Fruit fly (Drosophila melanogaster) whole organism, pupa: ENCODE measurements around the gene CG32365.

Experiments used
- CG10348 ChIP-seq: fragments of 200-800 bp; sonication (Bioruptor generic); IDR thresholded peaks from 2 replicates; pipeline ENCODE4 v1.3.6; 2022; ENCODE audit warnings: missing biosample characterization, missing genetic modification characterization
- CG12605 ChIP-seq: fragments of 200-800 bp; sonication (Bioruptor generic); IDR thresholded peaks from 2 replicates; pipeline ENCODE4 v1.3.6; 2022; ENCODE audit warnings: missing biosample characterization, missing genetic modification characterization
- CG13204 ChIP-seq: fragments of 200-800 bp; sonication (Bioruptor generic); optimal IDR thresholded peaks from 2 replicates; lab custom pipeline; 2018; ENCODE audit warnings: missing biosample characterization, mild to moderate bottlenecking, missing genetic modification characterization, moderate library complexity
- CG14655 ChIP-seq: fragments of 200-800 bp; sonication (Bioruptor generic); optimal IDR thresholded peaks from 3 replicates; lab custom pipeline; 2017; ENCODE audit warnings: mild to moderate bottlenecking, missing biosample characterization, missing genetic modification reagents, missing genetic modification characterization
- CG15710 ChIP-seq: fragments of 200-800 bp; sonication (Bioruptor generic); optimal IDR thresholded peaks from 2 replicates; lab custom pipeline; 2018; ENCODE audit warnings: missing biosample characterization, mild to moderate bottlenecking, missing genetic modification characterization, moderate library complexity
- CG17806 ChIP-seq: fragments of 200-800 bp; sonication (Bioruptor generic); optimal IDR thresholded peaks from 2 replicates; lab custom pipeline; 2018; ENCODE audit warnings: missing biosample characterization, mild to moderate bottlenecking, missing genetic modification characterization, moderate library complexity
- CG32121 ChIP-seq: fragments of 200-800 bp; sonication (Bioruptor generic); IDR thresholded peaks from 2 replicates; pipeline ENCODE4 v1.3.6; 2022; ENCODE audit warnings: missing biosample characterization, missing genetic modification characterization
- CG34367 ChIP-seq: fragments of 200-800 bp; sonication (Bioruptor generic); optimal IDR thresholded peaks from 2 replicates; lab custom pipeline; 2018; ENCODE audit warnings: missing biosample characterization, mild to moderate bottlenecking, missing genetic modification characterization
- CG4496 ChIP-seq: fragments of 200-800 bp; sonication (Bioruptor generic); IDR thresholded peaks from 3 replicates; pipeline ENCODE4 v1.3.6; 2022; ENCODE audit warnings: missing biosample characterization, missing genetic modification characterization
- CG8159 ChIP-seq: fragments of 200-800 bp; sonication (Bioruptor generic); optimal IDR thresholded peaks from 3 replicates; lab custom pipeline; 2018; ENCODE audit warnings: missing biosample characterization, mild to moderate bottlenecking, missing genetic modification characterization, moderate library complexity
- CG8301 ChIP-seq: fragments of 200-800 bp; sonication (Bioruptor generic); optimal IDR thresholded peaks from 2 replicates; lab custom pipeline; 2018; ENCODE audit warnings: missing biosample characterization, mild to moderate bottlenecking, missing genetic modification characterization
- CG9948 ChIP-seq: fragments of 200-800 bp; sonication (Bioruptor generic); optimal IDR thresholded peaks from 2 replicates; lab custom pipeline; 2018; ENCODE audit warnings: missing biosample characterization, mild to moderate bottlenecking, missing genetic modification characterization, moderate library complexity
- D1 ChIP-seq: fragments of 200-800 bp; sonication (Bioruptor generic); optimal IDR thresholded peaks from 2 replicates; lab custom pipeline; 2018; ENCODE audit warnings: missing biosample characterization, mild to moderate bottlenecking, missing genetic modification characterization, moderate library complexity
- EcR ChIP-seq: fragments of 200-800 bp; sonication (Bioruptor generic); optimal IDR thresholded peaks from 3 replicates; lab custom pipeline; 2019; ENCODE audit warnings: missing biosample characterization, missing genetic modification characterization, mild to moderate bottlenecking, moderate library complexity, missing genetic modification reagents
- Ets98B ChIP-seq: fragments of 200-800 bp; sonication (Bioruptor generic); IDR thresholded peaks from 2 replicates; pipeline ENCODE4 v1.3.6; 2022; ENCODE audit warnings: missing biosample characterization, missing genetic modification characterization
- Pif1A ChIP-seq: fragments of 200-800 bp; sonication (Bioruptor generic); optimal IDR thresholded peaks from 3 replicates; lab custom pipeline; 2016; ENCODE audit warnings: missing biosample characterization, missing genetic modification characterization
- Pif1B ChIP-seq: fragments of 200-800 bp; sonication (Bioruptor generic); optimal IDR thresholded peaks from 3 replicates; lab custom pipeline; 2016; ENCODE audit warnings: missing biosample characterization, missing genetic modification characterization
- Snoo ChIP-seq: fragments of 200-800 bp; sonication (Bioruptor generic); optimal IDR thresholded peaks from 3 replicates; lab custom pipeline; 2017; ENCODE audit warnings: missing biosample characterization, mild to moderate bottlenecking, missing genetic modification characterization, inconsistent platforms
- fd96Ca ChIP-seq: fragments of 200-800 bp; sonication (Bioruptor generic); IDR thresholded peaks from 3 replicates; pipeline ENCODE4 v1.3.6; 2022; ENCODE audit warnings: missing biosample characterization, missing genetic modification characterization
- gl ChIP-seq: fragments of 200-800 bp; sonication (Bioruptor generic); optimal IDR thresholded peaks from 2 replicates; lab custom pipeline; 2018; ENCODE audit warnings: missing biosample characterization, mild to moderate bottlenecking, missing genetic modification characterization
- rn ChIP-seq: fragments of 200-800 bp; sonication (Bioruptor generic); IDR thresholded peaks from 2 replicates; pipeline ENCODE4 v1.3.6; 2022; ENCODE audit warnings: missing biosample characterization, missing genetic modification characterization

The CG32365 gene

DNA sequence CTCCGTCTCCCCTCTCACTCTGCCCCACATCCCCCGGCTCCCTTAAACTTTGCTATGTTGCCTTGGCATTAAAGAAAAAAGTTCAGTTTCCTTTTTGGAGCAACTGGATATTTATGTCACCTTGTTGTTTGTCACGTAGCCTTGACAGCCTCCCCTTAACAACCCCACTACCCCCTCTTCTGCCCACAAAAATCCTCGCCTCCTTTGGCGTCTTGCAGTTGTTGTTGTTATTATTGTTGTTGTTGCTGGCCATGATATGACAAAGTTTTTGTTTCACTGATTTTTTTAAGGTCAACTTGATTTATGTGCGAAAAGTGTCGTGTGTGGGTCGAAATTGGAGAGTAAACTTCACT lies 1.5 kb downstream of the CG32365 start:
- TF ChIP-seq fd96Ca (GFP tag; lab: Robert Waterston, UW): no peak
- no peak for TF ChIP-seq rn (GFP tag; lab: Robert Waterston, UW)
- no peak for TF ChIP-seq CG9948 (tag; lab: Kevin White, UChicago)
- no peak for TF ChIP-seq Pif1A
- no peak for TF ChIP-seq Pif1B (GFP tag; lab: Kevin White, UChicago)
- TF ChIP-seq Ets98B (GFP tag; lab: Robert Waterston, UW): no peak
- no peak for TF ChIP-seq CG8159 (tag; lab: Kevin White, UChicago)
- no peak for TF ChIP-seq CG32121 (GFP tag; lab: Robert Waterston, UW)
- no peak for TF ChIP-seq gl (tag; lab: Kevin White, UChicago)
- TF ChIP-seq EcR: no peak
- TF ChIP-seq CG14655: no peak
- no peak for TF ChIP-seq CG34367 (tag; lab: Kevin White, UChicago)
- TF ChIP-seq D1 (tag; lab: Kevin White, UChicago): no peak
- TF ChIP-seq CG17806: no peak
- no peak for TF ChIP-seq CG15710 (tag; lab: Kevin White, UChicago)

DNA sequence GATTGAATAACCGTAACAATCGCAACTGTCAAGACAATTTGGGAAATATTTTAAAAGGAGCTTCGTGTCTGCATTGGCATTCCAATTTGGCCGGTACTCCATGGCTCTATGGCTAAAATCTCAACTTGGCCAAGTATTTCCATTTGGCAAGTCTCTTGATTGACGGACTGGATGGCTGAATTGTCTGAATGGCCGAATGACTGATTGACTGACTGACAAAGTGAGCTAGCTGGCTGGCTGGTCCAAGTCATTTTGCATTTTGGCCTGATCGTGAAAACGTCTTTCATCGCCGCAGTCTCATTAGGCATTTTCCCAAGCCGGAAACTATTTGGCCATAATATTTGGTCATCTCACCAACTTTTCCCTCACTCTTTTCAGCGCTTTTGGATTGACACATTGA lies 5.7 kb downstream of the CG32365 start:
- no peak for TF ChIP-seq CG8301 (tag; lab: Kevin White, UChicago)
- TF ChIP-seq Snoo: no peak
- no peak for TF ChIP-seq CG14655
- no peak for TF ChIP-seq fd96Ca (GFP tag; lab: Robert Waterston, UW)

dm6 chr3L:7875606-7876366 lies 6.9 kb downstream of the CG32365 start:
- peak; percentile 10 for TF ChIP-seq CG13204 (GFP tag; lab: Kevin White, UChicago)
- peak; percentile 32 for TF ChIP-seq CG17806
- peak; percentile 54 for TF ChIP-seq CG14655
- peak; percentile 44 for TF ChIP-seq Pif1A
- no peak for TF ChIP-seq fd96Ca (GFP tag; lab: Robert Waterston, UW)
- peak; percentile 9; the same call in 1 of the 2 replicates for TF ChIP-seq CG12605 (GFP tag; lab: Robert Waterston, UW)
- no peak for TF ChIP-seq rn (GFP tag; lab: Robert Waterston, UW)
- TF ChIP-seq CG9948 (tag; lab: Kevin White, UChicago): peak; percentile 53
- peak; percentile 74 for TF ChIP-seq CG8159 (tag; lab: Kevin White, UChicago)
- peak; percentile 56 for TF ChIP-seq Snoo
- peak; percentile 15 for TF ChIP-seq Pif1B (GFP tag; lab: Kevin White, UChicago)
- no peak for TF ChIP-seq D1 (tag; lab: Kevin White, UChicago)
- TF ChIP-seq EcR: no peak
- 0 out of 2 replicates have a peak, but pooled peaks have one; percentile 21 for TF ChIP-seq CG32121 (GFP tag; lab: Robert Waterston, UW)
- TF ChIP-seq gl (tag; lab: Kevin White, UChicago): no peak
- no peak; the same call in 1 of the 2 replicates for TF ChIP-seq Ets98B (GFP tag; lab: Robert Waterston, UW)
- no peak for TF ChIP-seq CG4496 (GFP tag; lab: Robert Waterston, UW)
- TF ChIP-seq CG15710 (tag; lab: Kevin White, UChicago): peak; percentile 65
- peak; percentile 40 for TF ChIP-seq CG8301 (tag; lab: Kevin White, UChicago)
- TF ChIP-seq CG34367 (tag; lab: Kevin White, UChicago): peak; percentile 18
- TF ChIP-seq CG10348 (GFP tag; lab: Robert Waterston, UW): no peak

dm6 chr3L:7876367-7876703 lies 7.5 kb downstream of the CG32365 start:
- TF ChIP-seq CG34367 (tag; lab: Kevin White, UChicago): no peak
- no peak for TF ChIP-seq gl (tag; lab: Kevin White, UChicago)
- no peak for TF ChIP-seq CG8301 (tag; lab: Kevin White, UChicago)
- TF ChIP-seq D1 (tag; lab: Kevin White, UChicago): no peak
- no peak for TF ChIP-seq CG9948 (tag; lab: Kevin White, UChicago)
- TF ChIP-seq CG4496 (GFP tag; lab: Robert Waterston, UW): no peak
- TF ChIP-seq EcR: no peak
- TF ChIP-seq CG15710 (tag; lab: Kevin White, UChicago): no peak

DNA sequence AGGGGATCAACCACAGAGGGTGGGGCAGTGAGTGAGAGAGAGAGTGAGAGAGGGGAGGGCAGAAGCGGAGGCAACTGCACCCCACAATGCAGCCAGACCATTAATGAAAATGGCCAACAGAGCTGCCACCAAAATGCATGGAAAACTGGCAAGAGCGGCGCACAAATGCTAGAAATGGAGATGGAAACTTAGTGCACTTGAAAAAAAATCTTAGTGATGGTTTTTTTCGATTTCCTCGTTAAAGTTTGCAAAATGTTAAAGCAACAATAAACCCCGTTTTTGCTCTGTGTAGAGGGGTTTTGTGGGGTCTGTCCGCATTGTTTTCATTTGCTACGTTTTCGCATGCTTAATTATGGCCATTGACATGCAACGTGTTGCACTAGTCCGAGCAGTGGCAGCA lies 8.6 kb downstream of the CG32365 start:
- TF ChIP-seq Snoo (no peak), CG34367 (tag; lab: Kevin White, UChicago) (no peak), rn (GFP tag; lab: Robert Waterston, UW) (no peak), CG8301 (tag; lab: Kevin White, UChicago) (peak; percentile 47), CG12605 (GFP tag; lab: Robert Waterston, UW) (no peak; the same call in 1 of the 2 replicates), CG17806 (no peak), Ets98B (GFP tag; lab: Robert Waterston, UW) (peak; percentile 55), EcR (no peak), CG15710 (tag; lab: Kevin White, UChicago) (no peak), CG14655 (peak; percentile 61), D1 (tag; lab: Kevin White, UChicago) (no peak), gl (tag; lab: Kevin White, UChicago) (no peak), CG32121 (GFP tag; lab: Robert Waterston, UW) (peak; percentile 51; the same call in 1 of the 2 replicates), CG4496 (GFP tag; lab: Robert Waterston, UW) (peak; percentile 69; the same call in 1 of the 3 replicates), Pif1B (GFP tag; lab: Kevin White, UChicago) (no peak), fd96Ca (GFP tag; lab: Robert Waterston, UW) (peak; percentile 53; the same call in 2 of the 3 replicates), CG8159 (tag; lab: Kevin White, UChicago) (no peak), Pif1A (no peak), CG13204 (GFP tag; lab: Kevin White, UChicago) (no peak), CG9948 (tag; lab: Kevin White, UChicago) (peak; percentile 9), CG10348 (GFP tag; lab: Robert Waterston, UW) (no peak)
- TF ChIP-seq, all 21 proteins: peak for 7
